Worm (Caenorhabditis elegans): ENCODE data around the gene Y72A10A.1.

The Y72A10A.1 gene

ce11 chrX:6091967-6092366 is 46.2 kb downstream of the Y72A10A.1 start, which contains the start of gene hsp-3 (continued):
- TF ChIP-seq F37B4.10 (GFP tag; IDR thresholded peaks at IDR 0.05), result peak; percentile 93; the same call in 1 of the 2 replicates
- TF ChIP-seq athp-1 (tag; optimal IDR thresholded peaks at IDR 0.05), result peak; percentile 76
- peak; percentile 88 for TF ChIP-seq repo-1 (tag; optimal IDR thresholded peaks at IDR 0.05)
- no peak for TF ChIP-seq F49E8.2 (tag; optimal IDR thresholded peaks at IDR 0.05; ENCODE audit: insufficient read depth)
- no peak for TF ChIP-seq F10E7.11 (tag; optimal IDR thresholded peaks at IDR 0.05)
- peak; percentile 98 for TF ChIP-seq ceh-27 (GFP tag; optimal IDR thresholded peaks at IDR 0.05)
- TF ChIP-seq Y95B8A.8 (GFP tag; IDR thresholded peaks at IDR 0.05), result peak; percentile 85; the same call in 1 of the 2 replicates
- TF ChIP-seq gei-17 (GFP tag; optimal IDR thresholded peaks at IDR 0.05), result peak; percentile 85
- TF ChIP-seq rec-8 (tag; optimal IDR thresholded peaks at IDR 0.05), result peak in 1 of 2 experiments; percentile 10
- TF ChIP-seq aptf-2 (GFP tag; conservative IDR thresholded peaks at IDR 0.05), result peak; percentile 35; the same call in 1 of the 2 replicates
- TF ChIP-seq ztf-18 (tag; optimal IDR thresholded peaks at IDR 0.05), result peak; percentile 74
- peak; percentile 100 for TF ChIP-seq let-607 (tag; optimal IDR thresholded peaks at IDR 0.05)
- peak; percentile 83 for TF ChIP-seq zim-3 (tag; optimal IDR thresholded peaks at IDR 0.05)
- no peak for TF ChIP-seq snpc-1.3 (tag; optimal IDR thresholded peaks at IDR 0.05; ENCODE audit: insufficient read depth)
- TF ChIP-seq chd-7 (tag; optimal IDR thresholded peaks at IDR 0.05), result peak; percentile 96
- TF ChIP-seq B0019.2 (GFP tag; conservative IDR thresholded peaks at IDR 0.05), result no peak
- peak; percentile 33 for TF ChIP-seq B0261.1 (tag; optimal IDR thresholded peaks at IDR 0.05)
- TF ChIP-seq K11D2.4 (GFP tag; IDR thresholded peaks at IDR 0.05), result peak; percentile 93
- TF ChIP-seq Y56A3A.18 (GFP tag; IDR thresholded peaks at IDR 0.05), result peak; percentile 80
- TF ChIP-seq ekl-4 (GFP tag; IDR thresholded peaks at IDR 0.05), result peak; percentile 95
- peak; percentile 86 for TF ChIP-seq rcor-1 (GFP tag; IDR thresholded peaks at IDR 0.05)
- peak; percentile 73 for TF ChIP-seq akir-1 (GFP tag; optimal IDR thresholded peaks at IDR 0.05)
- peak; percentile 78 for TF ChIP-seq B0035.1 (tag; optimal IDR thresholded peaks at IDR 0.05)
- no peak for TF ChIP-seq ceh-58 (GFP tag; IDR thresholded peaks at IDR 0.05)
- TF ChIP-seq tbp1 (GFP tag; optimal IDR thresholded peaks at IDR 0.05), result peak; percentile 73
- TF ChIP-seq snpc-4 (GFP tag; optimal IDR thresholded peaks at IDR 0.05), result no peak
- peak in 3 of 4 experiments; percentile 60 to 82 (median 78) for TF ChIP-seq snpc-4 (tag; optimal IDR thresholded peaks at IDR 0.05)
- peak; percentile 95 for TF ChIP-seq lir-1 (GFP tag; conservative IDR thresholded peaks at IDR 0.05)
- TF ChIP-seq him-1 (tag; optimal IDR thresholded peaks at IDR 0.05), result no peak
- no peak for TF ChIP-seq unc-130 (GFP tag; optimal IDR thresholded peaks at IDR 0.05)
- peak; percentile 92 for TF ChIP-seq let-526 (GFP tag; IDR thresholded peaks at IDR 0.05)
- no peak for TF ChIP-seq efl-1 (GFP tag; optimal IDR thresholded peaks at IDR 0.05)
- peak; percentile 13 for TF ChIP-seq lsl-1 (GFP tag; optimal IDR thresholded peaks at IDR 0.05)
- TF ChIP-seq mxl-1 (tag; optimal IDR thresholded peaks at IDR 0.05), result no peak
- TF ChIP-seq die-1 (tag; optimal IDR thresholded peaks at IDR 0.05), result peak; percentile 65
- TF ChIP-seq cebp-1 (GFP tag; IDR thresholded peaks at IDR 0.05), result peak; percentile 84
- peak; percentile 93 for TF ChIP-seq cebp-1 (tag; optimal IDR thresholded peaks at IDR 0.05)
- TF ChIP-seq attf-5 (GFP tag; optimal IDR thresholded peaks at IDR 0.05), result peak; percentile 96
- no peak for TF ChIP-seq nhr-27 (tag; optimal IDR thresholded peaks at IDR 0.05)
- peak; percentile 100 for TF ChIP-seq zfh-2 (GFP tag; conservative IDR thresholded peaks at IDR 0.05)
- TF ChIP-seq ceh-40 (GFP tag; IDR thresholded peaks at IDR 0.05), result 0 out of 2 replicates have a peak, but pooled peaks have one; percentile 50
- TF ChIP-seq madf-8 (GFP tag; conservative IDR thresholded peaks at IDR 0.05), result no peak
- peak; percentile 88 for TF ChIP-seq C06A6.2 (GFP tag; conservative IDR thresholded peaks at IDR 0.05)
- TF ChIP-seq xnd-1 (tag; optimal IDR thresholded peaks at IDR 0.05), result no peak
